Fruit fly (Drosophila melanogaster): ENCODE results near the gene Apc.

Gene Apc

dm6 chr3R:28857287-28858024 lies 12.9 kb upstream of the Apc start (continued):
- peak; percentile 48 for TF ChIP-seq fd59A (GFP tag; optimal IDR thresholded peaks at IDR 0.05)
- no peak for TF ChIP-seq Sox15 (GFP tag; optimal IDR thresholded peaks at IDR 0.05)
- TF ChIP-seq topi (GFP tag; optimal IDR thresholded peaks at IDR 0.05): peak; percentile 19
- TF ChIP-seq CG11762 (GFP tag; optimal IDR thresholded peaks at IDR 0.05; ENCODE audit: insufficient read depth): peak; percentile 19
- peak; percentile 47 for TF ChIP-seq Ets96B (tag; optimal IDR thresholded peaks at IDR 0.05)
- no peak for TF ChIP-seq CG7368 (GFP tag; optimal IDR thresholded peaks at IDR 0.05)
- no peak for TF ChIP-seq Eip93F (GFP tag; optimal IDR thresholded peaks at IDR 0.05)
- no peak for TF ChIP-seq CG11902 (GFP tag; optimal IDR thresholded peaks at IDR 0.05)
- TF ChIP-seq Sox14 (GFP tag; optimal IDR thresholded peaks at IDR 0.05): peak; percentile 29
- peak; percentile 39 for TF ChIP-seq esn (GFP tag; optimal IDR thresholded peaks at IDR 0.05)
- TF ChIP-seq CG8319 (GFP tag; optimal IDR thresholded peaks at IDR 0.05): no peak
- peak; percentile 42 for TF ChIP-seq CG3919 (GFP tag; optimal IDR thresholded peaks at IDR 0.05)
- TF ChIP-seq Hr4 (GFP tag; optimal IDR thresholded peaks at IDR 0.05): peak; percentile 70
- no peak for TF ChIP-seq CG34406 (GFP tag; optimal IDR thresholded peaks at IDR 0.05)
- no peak for TF ChIP-seq vri (GFP tag; optimal IDR thresholded peaks at IDR 0.05)
- TF ChIP-seq svp (GFP tag): peak; percentile 61
- peak; percentile 47 for TF ChIP-seq acj6 (GFP tag; optimal IDR thresholded peaks at IDR 0.05)
- no peak for TF ChIP-seq cyc (GFP tag; optimal IDR thresholded peaks at IDR 0.05)

- TF ChIP-seq Eip75B (GFP tag; optimal IDR thresholded peaks at IDR 0.05) (no peak), Lpt (GFP tag; optimal IDR thresholded peaks at IDR 0.05) (no peak), net (GFP tag; optimal IDR thresholded peaks at IDR 0.05) (no peak), eg (GFP tag; IDR thresholded peaks at IDR 0.05) (no peak), lz (GFP tag; optimal IDR thresholded peaks at IDR 0.05) (no peak), cyc (GFP tag; optimal IDR thresholded peaks at IDR 0.05) (no peak), CG6854 (GFP tag; optimal IDR thresholded peaks at IDR 0.05) (no peak), CG8119 (GFP tag; IDR thresholded peaks at IDR 0.05) (no peak), CG10669 (GFP tag; optimal IDR thresholded peaks at IDR 0.05) (no peak), fd59A (GFP tag; optimal IDR thresholded peaks at IDR 0.05) (no peak), achi (GFP tag; optimal IDR thresholded peaks at IDR 0.05) (no peak), Hr4 (GFP tag; optimal IDR thresholded peaks at IDR 0.05) (no peak), CG11762 (GFP tag; optimal IDR thresholded peaks at IDR 0.05; ENCODE audit: insufficient read depth) (no peak), Met (GFP tag; optimal IDR thresholded peaks at IDR 0.05) (no peak), OdsH (GFP tag; optimal IDR thresholded peaks at IDR 0.05) (no peak), CG6276 (GFP tag; optimal IDR thresholded peaks at IDR 0.05) (no peak), salr (GFP tag; optimal IDR thresholded peaks at IDR 0.05) (no peak), CG16779 (tag; optimal IDR thresholded peaks at IDR 0.05) (no peak), topi (GFP tag; optimal IDR thresholded peaks at IDR 0.05) (no peak)
Observed at dm6 chr3R:28856829-28857228, 12.3 kb upstream of the Apc start.

dm6 chr3R:28856140-28856539 lies 11.6 kb upstream of the Apc start:
- TF ChIP-seq Hr38 (GFP tag; optimal IDR thresholded peaks at IDR 0.05) (no peak), CG11762 (GFP tag; optimal IDR thresholded peaks at IDR 0.05; ENCODE audit: insufficient read depth) (no peak), fkh (GFP tag; optimal IDR thresholded peaks at IDR 0.05) (peak; percentile 60), topi (GFP tag; optimal IDR thresholded peaks at IDR 0.05) (no peak), vri (GFP tag; optimal IDR thresholded peaks at IDR 0.05) (no peak), Blimp-1 (GFP tag; optimal IDR thresholded peaks at IDR 0.05) (no peak), dsx (GFP tag; optimal IDR thresholded peaks at IDR 0.05; ENCODE audit: poor library complexity, severe bottlenecking) (no peak), esn (GFP tag; optimal IDR thresholded peaks at IDR 0.05) (no peak)
